Fruit fly (Drosophila melanogaster) whole organism, embryonic: Measurements from ENCODE around the gene maca.
A peak's percentile ranks its signal among the peaks of the same experiment; 100 is the strongest.

Experiments used
- Asciz ChIP-seq: fragments of 200-800 bp; sonication (Bioruptor generic); optimal IDR thresholded peaks from 2 replicates; lab custom pipeline; 2017; ENCODE audit warnings: missing biosample characterization, mild to moderate bottlenecking, missing genetic modification characterization, missing genetic modification reagents
- B-H1 ChIP-seq: fragments of 200-800 bp; sonication (Bioruptor generic); IDR thresholded peaks from 3 replicates; pipeline ENCODE4 v1.3.6; 2022; ENCODE audit warnings: missing biosample characterization, missing genetic modification characterization
- CG10366 ChIP-seq: fragments of 200-800 bp; sonication (Bioruptor generic); IDR thresholded peaks from 2 replicates; pipeline ENCODE4 v1.3.6; 2022; ENCODE audit warnings: missing biosample characterization, missing genetic modification characterization
- CG11085 ChIP-seq: fragments of 200-800 bp; sonication (Bioruptor generic); IDR thresholded peaks from 2 replicates; pipeline ENCODE4 v1.3.6; 2022; ENCODE audit warnings: missing biosample characterization, missing genetic modification characterization
- CG12071 ChIP-seq: fragments of 200-800 bp; sonication (Bioruptor generic); optimal IDR thresholded peaks from 3 replicates; lab custom pipeline; 2018; ENCODE audit warnings: missing biosample characterization, mild to moderate bottlenecking, missing genetic modification characterization
- CG1233 ChIP-seq: fragments of 200-800 bp; sonication (Bioruptor generic); optimal IDR thresholded peaks from 4 replicates; lab custom pipeline; 2018; ENCODE audit warnings: missing biosample characterization, mild to moderate bottlenecking, missing genetic modification characterization
- CG13287 ChIP-seq: fragments of 200-800 bp; sonication (Bioruptor generic); IDR thresholded peaks from 2 replicates; pipeline ENCODE4 v1.3.6; 2022; ENCODE audit warnings: missing biosample characterization, missing genetic modification characterization; ENCODE audit not compliant: partially characterized antibody
- CG14014 ChIP-seq: fragments of 200-800 bp; sonication (Bioruptor generic); IDR thresholded peaks from 2 replicates; pipeline ENCODE4 v1.3.6; 2022; ENCODE audit warnings: missing biosample characterization, missing genetic modification characterization
- CG15011 ChIP-seq: fragments of 200-800 bp; sonication (Bioruptor generic); optimal IDR thresholded peaks from 3 replicates; lab custom pipeline; 2018; ENCODE audit warnings: missing biosample characterization, mild to moderate bottlenecking, missing genetic modification characterization
- CG15073 ChIP-seq: fragments of 200-800 bp; sonication (Bioruptor generic); optimal IDR thresholded peaks from 2 replicates; lab custom pipeline; 2016; ENCODE audit warnings: missing biosample characterization, missing genetic modification characterization
- CG16779 ChIP-seq: fragments of 200-800 bp; sonication (Bioruptor generic); IDR thresholded peaks from 2 replicates; pipeline ENCODE4 v1.3.6; 2022; ENCODE audit warnings: missing biosample characterization, missing genetic modification characterization
- CG16815 ChIP-seq: fragments of 200-800 bp; sonication (Bioruptor generic); optimal IDR thresholded peaks from 3 replicates; lab custom pipeline; 2017; ENCODE audit warnings: missing biosample characterization, mild to moderate bottlenecking, missing genetic modification characterization
- CG17829 ChIP-seq: fragments of 200-800 bp; optimal IDR thresholded peaks from 2 replicates; lab custom pipeline; 2019; ENCODE audit warnings: missing biosample characterization, mild to moderate bottlenecking, missing genetic modification characterization, moderate library complexity
- CG18619 ChIP-seq: fragments of 200-800 bp; sonication (Bioruptor generic); optimal IDR thresholded peaks from 3 replicates; lab custom pipeline; 2017; ENCODE audit warnings: missing biosample characterization, mild to moderate bottlenecking, missing genetic modification characterization
- CG18764 ChIP-seq: fragments of 200-800 bp; sonication (Bioruptor generic); optimal IDR thresholded peaks from 3 replicates; lab custom pipeline; 2016; ENCODE audit warnings: missing biosample characterization, missing genetic modification characterization
- CG2678 ChIP-seq: fragments of 200-800 bp; sonication (Bioruptor generic); optimal IDR thresholded peaks from 3 replicates; lab custom pipeline; 2019; ENCODE audit warnings: missing biosample characterization, mild to moderate bottlenecking, missing genetic modification characterization, moderate library complexity
- CG2875 ChIP-seq: fragments of 200-800 bp; sonication (Bioruptor generic); optimal IDR thresholded peaks from 2 replicates; lab custom pipeline; 2017; ENCODE audit warnings: missing biosample characterization, mild to moderate bottlenecking, missing genetic modification characterization, missing genetic modification reagents
- CG32772 ChIP-seq: fragments of 200-800 bp; sonication (Bioruptor generic); IDR thresholded peaks from 2 replicates; pipeline ENCODE4 v1.3.6; 2022; ENCODE audit warnings: missing biosample characterization, missing genetic modification characterization
- CG9797 ChIP-seq: fragments of 200-800 bp; sonication (Bioruptor generic); optimal IDR thresholded peaks from 3 replicates; lab custom pipeline; 2018; ENCODE audit warnings: missing biosample characterization, mild to moderate bottlenecking, missing genetic modification characterization
- CG9817 ChIP-seq: fragments of 200-800 bp; sonication (Bioruptor generic); optimal IDR thresholded peaks from 2 replicates; lab custom pipeline; 2018; ENCODE audit warnings: missing biosample characterization, mild to moderate bottlenecking, missing genetic modification characterization, moderate library complexity
- Dll ChIP-seq: fragments of 200-800 bp; sonication (Bioruptor generic); IDR thresholded peaks from 4 replicates; pipeline ENCODE4 v1.3.6; 2022; ENCODE audit warnings: missing biosample characterization, missing genetic modification characterization; ENCODE audit not compliant: partially characterized antibody
- Doc3 ChIP-seq: fragments of 200-800 bp; sonication (Bioruptor generic); IDR thresholded peaks from 3 replicates; pipeline ENCODE4 v1.3.6; 2022; ENCODE audit warnings: missing biosample characterization, missing genetic modification characterization; ENCODE audit not compliant: partially characterized antibody
- E2f1 ChIP-seq: fragments of 200-800 bp; sonication (Bioruptor generic); IDR thresholded peaks from 2 replicates; pipeline ENCODE4 v1.3.6; 2022; ENCODE audit warnings: missing biosample characterization, missing genetic modification characterization
- Fer2 ChIP-seq: fragments of 200-800 bp; sonication (Bioruptor generic); optimal IDR thresholded peaks from 2 replicates; lab custom pipeline; 2018; ENCODE audit warnings: missing biosample characterization, mild to moderate bottlenecking, missing genetic modification characterization, moderate library complexity
- Mad ChIP-seq: fragments of 200-800 bp; sonication (Bioruptor generic); optimal IDR thresholded peaks from 2 replicates; lab custom pipeline; 2016; ENCODE audit warnings: missing biosample characterization, missing genetic modification characterization
- Med ChIP-seq: fragments of 200-800 bp; sonication (Bioruptor generic); peaks from one replicate; lab custom pipeline; 2016; ENCODE audit warnings: missing biosample characterization, missing genetic modification characterization, mild to moderate bottlenecking, inconsistent platforms, moderate library complexity
- Pdp1 ChIP-seq, 2 experiments: fragments of 200-800 bp; sonication (Bioruptor generic); optimal IDR thresholded peaks; 3 replicates each; lab custom pipeline; 2016; ENCODE audit warnings: missing biosample characterization in 2 of 2, missing genetic modification characterization in 2 of 2, mild to moderate bottlenecking in 1 of 2, moderate library complexity in 1 of 2
- Ravus ChIP-seq: fragments of 200-800 bp; sonication (Bioruptor generic); IDR thresholded peaks from 2 replicates; pipeline ENCODE4 v1.3.6; 2022; ENCODE audit warnings: missing biosample characterization, missing genetic modification characterization
- Six4 ChIP-seq: fragments of 200-800 bp; sonication (Bioruptor generic); optimal IDR thresholded peaks from 2 replicates; lab custom pipeline; 2016; ENCODE audit warnings: missing biosample characterization, missing genetic modification characterization
- Stat92E ChIP-seq, 3 experiments: fragments of >200 bp in 2 of 3; fragments of 200-800 bp in 1 of 3; sonication (Bioruptor generic) in 1 of 3; optimal IDR thresholded peaks; 2 replicates each; lab custom pipeline; 2017 to 2019; ENCODE audit warnings: missing biosample characterization in 3 of 3, missing genetic modification characterization in 3 of 3, mild to moderate bottlenecking in 1 of 3, moderate library complexity in 1 of 3
- Trl ChIP-seq, 3 experiments: fragments of >200 bp in 2 of 3; fragments of 200-800 bp in 1 of 3; sonication (Bioruptor generic) in 1 of 3; optimal IDR thresholded peaks; 2 replicates in 1 of 3; 3 replicates in 2 of 3; lab custom pipeline; 2016 to 2017; ENCODE audit warnings: missing biosample characterization in 1 of 3, missing genetic modification characterization in 1 of 3
- ato ChIP-seq: fragments of 200-800 bp; sonication (Bioruptor generic); IDR thresholded peaks from 2 replicates; pipeline ENCODE4 v1.3.6; 2022; ENCODE audit warnings: missing biosample characterization, missing genetic modification characterization; ENCODE audit not compliant: partially characterized antibody
- caup ChIP-seq: fragments of 200-800 bp; sonication (Bioruptor generic); optimal IDR thresholded peaks from 3 replicates; lab custom pipeline; 2017; ENCODE audit warnings: missing biosample characterization, mild to moderate bottlenecking, missing genetic modification characterization, moderate library complexity; ENCODE audit not compliant: severe bottlenecking
- ci ChIP-seq: fragments of 200-800 bp; sonication (Bioruptor generic); IDR thresholded peaks from 3 replicates; pipeline ENCODE4 v1.3.6; 2022; ENCODE audit warnings: missing biosample characterization, missing genetic modification characterization
- eyg ChIP-seq: fragments of 200-800 bp; sonication (Bioruptor generic); optimal IDR thresholded peaks from 3 replicates; lab custom pipeline; 2016; ENCODE audit warnings: missing biosample characterization, missing genetic modification characterization
- gem ChIP-seq: fragments of 200-800 bp; sonication (Bioruptor generic); optimal IDR thresholded peaks from 2 replicates; lab custom pipeline; 2019; ENCODE audit warnings: missing biosample characterization, mild to moderate bottlenecking, missing genetic modification characterization, moderate library complexity
- ham ChIP-seq: fragments of 200-800 bp; sonication (Bioruptor generic); IDR thresholded peaks from 2 replicates; pipeline ENCODE4 v1.3.6; 2022; ENCODE audit warnings: missing biosample characterization, missing genetic modification characterization
- lbe ChIP-seq: fragments of 200-800 bp; sonication (Bioruptor generic); optimal IDR thresholded peaks from 2 replicates; lab custom pipeline; 2016; ENCODE audit warnings: missing biosample characterization, mild to moderate bottlenecking, missing genetic modification characterization
- lola ChIP-seq, 3 experiments: fragments of >200 bp in 2 of 3; fragments of 200-800 bp in 1 of 3; sonication (Bioruptor generic) in 1 of 3; optimal IDR thresholded peaks; 2 replicates each; lab custom pipeline; 2017 to 2019; ENCODE audit warnings: missing biosample characterization in 3 of 3, missing genetic modification characterization in 3 of 3, mild to moderate bottlenecking in 1 of 3, moderate library complexity in 1 of 3
- luna ChIP-seq: fragments of 200-800 bp; sonication (Bioruptor generic); optimal IDR thresholded peaks from 2 replicates; lab custom pipeline; 2016; ENCODE audit warnings: missing biosample characterization, missing genetic modification characterization
- pfk ChIP-seq: fragments of 200-800 bp; sonication (Bioruptor generic); optimal IDR thresholded peaks from 2 replicates; lab custom pipeline; 2018; ENCODE audit warnings: missing biosample characterization, mild to moderate bottlenecking, missing genetic modification characterization, moderate library complexity
- pnt ChIP-seq: fragments of 200-800 bp; sonication (Bioruptor generic); optimal IDR thresholded peaks from 3 replicates; lab custom pipeline; 2016; ENCODE audit warnings: missing biosample characterization, missing genetic modification characterization
- sd ChIP-seq: fragments of 200-800 bp; sonication (Bioruptor generic); optimal IDR thresholded peaks from 3 replicates; lab custom pipeline; 2018; ENCODE audit warnings: missing biosample characterization, mild to moderate bottlenecking, missing genetic modification characterization, moderate library complexity
- seq ChIP-seq: fragments of 200-800 bp; sonication (Bioruptor generic); IDR thresholded peaks from 2 replicates; pipeline ENCODE4 v1.3.6; 2022; ENCODE audit warnings: missing biosample characterization, missing genetic modification characterization
- slp2 ChIP-seq: fragments of 200-800 bp; sonication (Bioruptor generic); optimal IDR thresholded peaks from 2 replicates; lab custom pipeline; 2016; ENCODE audit warnings: missing biosample characterization, missing genetic modification characterization
- sqz ChIP-seq: fragments of 200-800 bp; sonication (Bioruptor generic); optimal IDR thresholded peaks from 3 replicates; lab custom pipeline; 2018; ENCODE audit warnings: missing biosample characterization, mild to moderate bottlenecking, missing genetic modification characterization
- unpg ChIP-seq: fragments of 200-800 bp; sonication (Bioruptor generic); optimal IDR thresholded peaks from 3 replicates; lab custom pipeline; 2018; ENCODE audit warnings: missing biosample characterization, mild to moderate bottlenecking, missing genetic modification characterization, moderate library complexity
- usp ChIP-seq: fragments of >200 bp; optimal IDR thresholded peaks from 2 replicates; lab custom pipeline; 2017; ENCODE audit warnings: missing biosample characterization, missing genetic modification characterization

maca gene

dm6 chr3R:15475973-15476692 lies 18.3 kb upstream of the maca start, which contains the start of gene AdamTS-A (continued):
- no peak for TF ChIP-seq usp (GFP tag; lab: Kevin White, UChicago)
- TF ChIP-seq CG9797 (GFP tag; lab: Kevin White, UChicago): no peak
- TF ChIP-seq CG12071: no peak
- peak; percentile 77 to 82 for TF ChIP-seq Trl (optimal IDR thresholded peaks at IDR 0.05; lab: Kevin White, UChicago)
- no peak for TF ChIP-seq Trl (GFP tag; optimal IDR thresholded peaks at IDR 0.05; lab: Kevin White, UChicago)
- no peak for TF ChIP-seq Six4
- TF ChIP-seq CG1233 (GFP tag; lab: Kevin White, UChicago): no peak
- no peak for TF ChIP-seq lola (GFP tag; optimal IDR thresholded peaks at IDR 0.05; lab: Kevin White, UChicago)
- no peak for TF ChIP-seq Asciz (GFP tag; lab: Kevin White, UChicago)
- TF ChIP-seq sqz: no peak
- no peak for TF ChIP-seq pnt (GFP tag; lab: Kevin White, UChicago)
- no peak for TF ChIP-seq ato (GFP tag; lab: Robert Waterston, UW)
- no peak for TF ChIP-seq Ravus (GFP tag; lab: Robert Waterston, UW)
- no peak for TF ChIP-seq CG10366 (GFP tag; lab: Robert Waterston, UW)
- TF ChIP-seq CG14014: peak; percentile 23; the same call in 1 of the 2 replicates
- no peak for TF ChIP-seq CG18764 (GFP tag; lab: Kevin White, UChicago)
- 0 out of 3 replicates have a peak, but pooled peaks have one; percentile 31 for TF ChIP-seq ci
- TF ChIP-seq ham (GFP tag; lab: Robert Waterston, UW): no peak
- TF ChIP-seq seq (GFP tag; lab: Robert Waterston, UW): no peak
- TF ChIP-seq B-H1 (GFP tag; lab: Robert Waterston, UW): no peak
- no peak for TF ChIP-seq Mad (GFP tag; lab: Kevin White, UChicago)
- TF ChIP-seq Fer2 (tag; lab: Kevin White, UChicago): no peak
- TF ChIP-seq gem (tag; lab: Kevin White, UChicago): no peak
- no peak for TF ChIP-seq eyg (GFP tag; lab: Kevin White, UChicago)
- TF ChIP-seq CG2875: no peak
- peak; percentile 40; the same call in 1 of the 2 replicates for TF ChIP-seq CG13287 (GFP tag; lab: Robert Waterston, UW)
- peak; percentile 83 for TF ChIP-seq pfk (GFP tag; lab: Kevin White, UChicago)
- TF ChIP-seq Dll (GFP tag; lab: Robert Waterston, UW): 0 out of 4 replicates have a peak, but pooled peaks have one; percentile 24
- TF ChIP-seq sd (tag; lab: Kevin White, UChicago): peak; percentile 2
- no peak for TF ChIP-seq Stat92E (GFP tag; optimal IDR thresholded peaks at IDR 0.05; lab: Kevin White, UChicago)
- no peak for TF ChIP-seq slp2 (GFP tag; lab: Kevin White, UChicago)
- no peak for TF ChIP-seq CG11085 (GFP tag; lab: Robert Waterston, UW)
- TF ChIP-seq CG16815 (GFP tag; lab: Kevin White, UChicago): no peak
- peak; percentile 0 for TF ChIP-seq lbe
- 0 out of 2 replicates have a peak, but pooled peaks have one; percentile 15 for TF ChIP-seq E2f1 (GFP tag; lab: Robert Waterston, UW)
- TF ChIP-seq CG17829: no peak
- TF ChIP-seq caup (GFP tag; lab: Kevin White, UChicago): no peak
- no peak for TF ChIP-seq CG18619
- no peak for TF ChIP-seq unpg (GFP tag; lab: Kevin White, UChicago)
- no peak for TF ChIP-seq CG15073 (GFP tag; lab: Kevin White, UChicago)
- TF ChIP-seq CG9817 (tag; lab: Kevin White, UChicago): no peak
- TF ChIP-seq CG16779 (GFP tag; lab: Robert Waterston, UW): no peak
- peak; percentile 20 for TF ChIP-seq Med
- no peak for TF ChIP-seq Pdp1 (GFP tag; optimal IDR thresholded peaks at IDR 0.05; lab: Kevin White, UChicago)
- no peak for TF ChIP-seq CG2678
- TF ChIP-seq Doc3 (GFP tag; lab: Robert Waterston, UW): no peak
- TF ChIP-seq CG32772 (GFP tag; lab: Robert Waterston, UW): no peak
- TF ChIP-seq luna (GFP tag; lab: Kevin White, UChicago): no peak
- no peak for TF ChIP-seq CG15011 (GFP tag; lab: Kevin White, UChicago)
